Fruit fly (Drosophila melanogaster) whole organism, adult: ENCODE data around the gene CG34043.

Experiments used
- CG11617 ChIP-seq: fragments of 200-800 bp; sonication (Bioruptor generic); optimal IDR thresholded peaks from 2 replicates; lab custom pipeline; 2017; ENCODE audit warnings: mild to moderate bottlenecking, missing biosample characterization, missing genetic modification reagents, missing genetic modification characterization
- CG12768 ChIP-seq: fragments of 200-800 bp; sonication (Bioruptor generic); optimal IDR thresholded peaks from 2 replicates; lab custom pipeline; 2017; ENCODE audit warnings: missing biosample characterization, missing genetic modification characterization, mild to moderate bottlenecking, moderate library complexity, missing genetic modification reagents
- CG14711 ChIP-seq: fragments of 200-800 bp; sonication (Bioruptor generic); optimal IDR thresholded peaks from 2 replicates; lab custom pipeline; 2018; ENCODE audit warnings: missing biosample characterization, mild to moderate bottlenecking, missing genetic modification characterization, moderate library complexity
- CG1620 ChIP-seq: fragments of 200-800 bp; sonication (Bioruptor generic); optimal IDR thresholded peaks from 2 replicates; lab custom pipeline; 2016; ENCODE audit warnings: missing biosample characterization, missing genetic modification characterization
- CG33017 ChIP-seq: fragments of 200-800 bp; sonication (Bioruptor generic); optimal IDR thresholded peaks from 2 replicates; lab custom pipeline; 2018; ENCODE audit warnings: missing biosample characterization, mild to moderate bottlenecking, missing genetic modification characterization, moderate library complexity
- CG5204 ChIP-seq: fragments of 200-800 bp; sonication (Bioruptor generic); optimal IDR thresholded peaks from 2 replicates; lab custom pipeline; 2016; ENCODE audit warnings: missing biosample characterization, missing genetic modification characterization
- CG7045 ChIP-seq: fragments of 200-800 bp; sonication (Bioruptor generic); optimal IDR thresholded peaks from 2 replicates; lab custom pipeline; 2017; ENCODE audit warnings: missing biosample characterization, mild to moderate bottlenecking, missing genetic modification characterization
- CG7101 ChIP-seq: fragments of 200-800 bp; sonication (Bioruptor generic); optimal IDR thresholded peaks from 2 replicates; lab custom pipeline; 2018; ENCODE audit warnings: missing biosample characterization, mild to moderate bottlenecking, missing genetic modification characterization, moderate library complexity
- Clk ChIP-seq: fragments of 200-800 bp; sonication (Bioruptor generic); optimal IDR thresholded peaks from 2 replicates; lab custom pipeline; 2017; ENCODE audit warnings: missing biosample characterization, missing genetic modification characterization
- Crg-1 ChIP-seq: fragments of 200-800 bp; sonication (Bioruptor generic); optimal IDR thresholded peaks from 2 replicates; lab custom pipeline; 2016; ENCODE audit warnings: missing biosample characterization, missing genetic modification characterization
- Hr96 ChIP-seq: fragments of 200-800 bp; sonication (Bioruptor generic); optimal IDR thresholded peaks from 2 replicates; lab custom pipeline; 2016; ENCODE audit warnings: missing biosample characterization, missing genetic modification characterization
- Mnt ChIP-seq: fragments of 200-800 bp; sonication (Bioruptor generic); optimal IDR thresholded peaks from 2 replicates; lab custom pipeline; 2016; ENCODE audit warnings: missing biosample characterization, mild to moderate bottlenecking, missing genetic modification characterization
- bab1 ChIP-seq: fragments of 200-800 bp; sonication (Bioruptor generic); optimal IDR thresholded peaks from 3 replicates; lab custom pipeline; 2019; ENCODE audit warnings: missing biosample characterization, mild to moderate bottlenecking, missing genetic modification characterization, moderate library complexity
- cic ChIP-seq: fragments of 200-800 bp; sonication (Bioruptor generic); optimal IDR thresholded peaks from 2 replicates; lab custom pipeline; 2017; ENCODE audit warnings: missing biosample characterization, mild to moderate bottlenecking, missing genetic modification characterization, moderate library complexity
- cnc ChIP-seq, 2 experiments: fragments of >200 bp; optimal IDR thresholded peaks; 2 replicates each; lab custom pipeline; 2017
- kay ChIP-seq: fragments of 200-800 bp; sonication (Bioruptor generic); peaks from one replicate; lab custom pipeline; 2016; ENCODE audit warnings: missing biosample characterization, missing genetic modification characterization, borderline replicate concordance
- ovo ChIP-seq: fragments of 200-800 bp; sonication (Bioruptor generic); optimal IDR thresholded peaks from 2 replicates; lab custom pipeline; 2016; ENCODE audit warnings: missing biosample characterization, missing genetic modification characterization
- pad ChIP-seq: fragments of 200-800 bp; sonication (Bioruptor generic); optimal IDR thresholded peaks from 3 replicates; lab custom pipeline; 2017; ENCODE audit warnings: missing biosample characterization, missing genetic modification characterization, mild to moderate bottlenecking, moderate library complexity, missing genetic modification reagents
- tj ChIP-seq: fragments of 200-800 bp; sonication (Bioruptor generic); optimal IDR thresholded peaks from 3 replicates; lab custom pipeline; 2017; ENCODE audit warnings: missing biosample characterization, mild to moderate bottlenecking, missing genetic modification characterization, moderate library complexity
- toe ChIP-seq: fragments of 200-800 bp; sonication (Bioruptor generic); optimal IDR thresholded peaks from 2 replicates; lab custom pipeline; 2016; ENCODE audit warnings: missing biosample characterization, missing genetic modification characterization

The CG34043 gene

DNA sequence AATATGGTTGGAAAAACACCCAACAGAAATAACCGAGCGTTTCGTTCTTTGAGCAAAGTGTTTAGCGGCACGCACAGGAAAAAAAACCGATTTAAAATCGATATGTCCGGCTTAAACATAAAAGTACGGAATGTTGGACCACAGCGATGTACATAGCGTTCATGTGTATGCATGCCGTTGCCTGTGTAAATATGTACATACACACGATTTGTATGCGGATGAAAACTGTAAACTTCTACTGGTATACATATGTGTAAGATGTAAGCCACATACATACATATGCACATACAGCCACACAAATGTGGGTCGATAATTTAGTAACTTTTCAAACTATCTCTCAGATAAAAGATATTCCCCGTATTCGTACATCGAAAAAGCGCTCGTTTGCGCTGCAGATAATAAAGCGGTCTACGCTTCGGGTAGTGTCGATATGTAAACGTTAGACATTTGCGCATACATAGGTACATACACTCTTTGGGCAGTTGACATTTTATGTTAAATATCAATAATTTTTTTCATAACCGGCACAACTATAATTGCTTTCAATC is 30.9 kb downstream of the CG34043 start:
- no peak for TF ChIP-seq pad (GFP tag; lab: Kevin White, UChicago)
- no peak for TF ChIP-seq CG5204 (GFP tag; lab: Kevin White, UChicago)
- TF ChIP-seq CG7045 (GFP tag; lab: Kevin White, UChicago) = peak; percentile 7
- peak; percentile 28 for TF ChIP-seq kay (GFP tag; lab: Kevin White, UChicago)
- peak; percentile 60 for TF ChIP-seq cic (GFP tag; lab: Kevin White, UChicago)
- TF ChIP-seq CG7101 (tag; lab: Kevin White, UChicago) = peak; percentile 6
- peak; percentile 41 for TF ChIP-seq Crg-1 (GFP tag; lab: Kevin White, UChicago)
- TF ChIP-seq toe (GFP tag; lab: Kevin White, UChicago) = no peak
- peak; percentile 22 for TF ChIP-seq Mnt

DNA sequence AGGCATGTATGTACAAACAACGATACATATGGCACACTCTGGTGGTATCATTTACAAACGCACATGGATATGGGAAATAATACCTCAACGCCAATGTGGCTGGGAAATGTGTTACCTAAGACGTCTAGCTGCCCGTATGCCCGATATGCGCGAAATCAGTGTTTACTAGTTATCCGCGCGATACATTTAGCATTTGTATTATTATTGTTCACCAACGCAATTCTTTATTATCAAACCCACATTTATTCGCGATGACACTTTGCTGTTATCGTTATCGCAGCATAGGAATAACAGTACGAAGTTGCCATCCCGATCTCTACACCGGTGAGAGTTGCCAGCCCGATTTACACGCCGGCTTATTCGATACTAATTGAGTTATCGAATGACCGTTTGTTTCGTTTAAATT is 33.9 kb downstream of the CG34043 start, which contains the start of gene chico:
chico (minus strand) TSS at position 294 of the 406 bp plus-strand sequence.
- TF ChIP-seq Mnt = peak; percentile 94
- no peak for TF ChIP-seq CG12768 (GFP tag; lab: Kevin White, UChicago)
- TF ChIP-seq cic (GFP tag; lab: Kevin White, UChicago) = peak; percentile 66
- no peak for TF ChIP-seq toe (GFP tag; lab: Kevin White, UChicago)
- TF ChIP-seq tj (GFP tag; lab: Kevin White, UChicago) = peak; percentile 14
- peak; percentile 32 for TF ChIP-seq CG14711 (tag; lab: Kevin White, UChicago)
- TF ChIP-seq Crg-1 (GFP tag; lab: Kevin White, UChicago) = no peak
- no peak for TF ChIP-seq Clk (GFP tag; lab: Kevin White, UChicago)
- peak; percentile 22 for TF ChIP-seq CG1620 (GFP tag; lab: Kevin White, UChicago)
- peak; percentile 27 for TF ChIP-seq ovo
- TF ChIP-seq bab1 (GFP tag; lab: Kevin White, UChicago) = peak; percentile 44

DNA sequence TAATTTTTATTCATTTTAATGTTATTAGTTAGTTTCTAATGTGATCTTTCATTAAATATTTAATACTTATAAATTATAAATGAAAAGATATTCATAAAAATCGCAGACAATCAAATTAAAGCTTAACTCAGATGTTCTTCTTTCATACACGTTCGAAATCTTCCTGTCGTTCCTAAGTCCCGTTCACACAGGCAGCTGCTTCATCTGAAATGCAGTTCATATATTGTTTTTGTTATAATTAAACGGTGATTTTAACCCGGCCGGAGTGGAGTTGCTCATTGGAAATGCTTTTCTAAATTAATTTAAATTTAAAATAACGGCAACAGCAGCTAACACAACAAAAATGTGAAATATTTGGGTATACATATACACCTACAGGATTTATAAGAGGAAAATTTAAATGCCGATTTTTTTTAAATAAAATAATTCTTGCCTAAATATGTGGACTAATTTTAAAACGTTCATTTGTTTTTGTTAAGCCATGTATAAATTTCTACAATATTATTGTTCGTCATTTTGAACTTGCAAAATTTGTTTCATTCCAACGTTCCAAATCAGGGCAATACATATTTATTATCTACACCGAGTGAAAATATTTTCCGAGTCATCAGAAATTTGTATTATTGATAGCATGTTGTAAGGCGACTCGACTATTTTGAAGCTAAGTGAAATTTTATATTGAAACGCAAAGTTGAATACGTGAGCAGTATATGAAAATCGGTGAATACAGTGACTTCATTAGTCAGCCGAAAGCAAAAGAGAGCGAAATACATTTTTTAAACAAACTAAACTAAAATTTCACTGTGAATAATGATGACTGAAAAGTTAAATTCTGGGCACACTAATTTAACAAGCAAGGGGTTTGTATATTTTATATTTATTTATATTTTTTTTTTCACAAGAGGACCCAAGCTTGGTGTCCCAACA is 41.7 kb downstream of the CG34043 start, which contains the start of gene me31B:
me31B (plus strand) TSS at position 616 of the 927 bp plus-strand sequence.
- TF ChIP-seq CG14711 (tag; lab: Kevin White, UChicago) = no peak
- peak; percentile 70 for TF ChIP-seq kay (GFP tag; lab: Kevin White, UChicago)
- no peak for TF ChIP-seq Hr96
- peak; percentile 30 for TF ChIP-seq tj (GFP tag; lab: Kevin White, UChicago)
- no peak for TF ChIP-seq CG33017 (tag; lab: Kevin White, UChicago)
- no peak for TF ChIP-seq CG12768 (GFP tag; lab: Kevin White, UChicago)
- no peak for TF ChIP-seq pad (GFP tag; lab: Kevin White, UChicago)
- no peak for TF ChIP-seq cnc (optimal IDR thresholded peaks at IDR 0.05; lab: Kevin White, UChicago)
- no peak for TF ChIP-seq CG7045 (GFP tag; lab: Kevin White, UChicago)

DNA sequence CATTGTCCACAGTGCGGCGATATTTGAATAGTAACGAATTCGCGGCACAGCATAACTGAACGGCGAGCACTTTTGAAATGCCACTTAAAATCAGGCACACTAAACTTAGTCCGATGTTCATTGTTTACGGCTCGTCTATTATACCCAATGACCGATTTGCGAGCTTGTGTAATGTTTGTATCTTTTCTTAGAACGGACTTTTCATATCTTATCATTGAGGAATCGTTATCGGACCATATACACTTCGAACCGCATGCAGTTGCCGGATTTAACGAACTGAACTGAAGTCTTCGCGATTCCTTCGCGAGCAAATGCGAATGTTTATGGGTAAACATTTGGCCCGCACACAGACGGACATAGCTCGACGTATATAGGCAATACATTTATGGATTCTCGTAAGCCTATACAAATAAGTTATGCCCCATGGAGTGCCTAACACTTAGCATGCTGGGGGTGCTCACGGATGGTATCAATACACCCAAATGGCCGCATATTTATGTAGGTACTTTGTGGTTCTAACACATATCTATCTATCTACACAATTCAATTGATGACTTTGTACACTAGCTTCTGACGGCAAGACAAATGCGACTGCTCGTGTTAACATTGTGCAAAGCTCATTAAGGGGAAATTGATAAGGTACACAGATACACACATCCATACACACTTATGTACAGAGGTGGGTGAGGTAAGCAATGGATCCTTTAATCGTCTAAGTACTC is 42.8 kb downstream of the CG34043 start, which contains the start of gene mthl15:
mthl15 (minus strand) TSS at position 593 of the 722 bp plus-strand sequence.
- TF ChIP-seq pad (GFP tag; lab: Kevin White, UChicago) (peak; percentile 80), cic (GFP tag; lab: Kevin White, UChicago) (peak; percentile 72), CG7101 (tag; lab: Kevin White, UChicago) (no peak), CG12768 (GFP tag; lab: Kevin White, UChicago) (peak; percentile 35)

DNA sequence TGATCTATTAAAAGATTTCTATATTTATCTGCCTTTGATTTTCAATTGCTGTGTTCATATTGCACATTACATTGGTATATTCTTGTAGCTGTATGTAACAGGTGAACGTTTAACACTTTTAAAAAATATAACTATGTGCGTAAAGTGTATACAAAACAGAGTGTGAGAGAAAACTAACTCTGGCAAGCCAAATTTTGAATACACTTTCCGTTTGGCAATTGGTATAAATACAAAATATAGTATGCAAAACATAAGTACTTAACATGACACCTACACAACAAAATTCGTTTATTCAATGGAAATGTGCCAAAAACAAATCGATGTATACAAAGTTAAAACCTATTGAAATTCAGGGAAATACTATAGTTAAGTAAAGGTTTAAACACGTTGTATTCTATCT is 47.8 kb downstream of the CG34043 start:
- TF ChIP-seq kay (GFP tag; lab: Kevin White, UChicago) (peak; percentile 91), Crg-1 (GFP tag; lab: Kevin White, UChicago) (no peak), CG11617 (GFP tag; lab: Kevin White, UChicago) (peak; percentile 29), cnc (optimal IDR thresholded peaks at IDR 0.05; lab: Kevin White, UChicago) (no peak), tj (GFP tag; lab: Kevin White, UChicago) (no peak), bab1 (GFP tag; lab: Kevin White, UChicago) (no peak), CG1620 (GFP tag; lab: Kevin White, UChicago) (no peak), CG7101 (tag; lab: Kevin White, UChicago) (no peak), Mnt (no peak), pad (GFP tag; lab: Kevin White, UChicago) (no peak), CG14711 (tag; lab: Kevin White, UChicago) (no peak), CG7045 (GFP tag; lab: Kevin White, UChicago) (no peak), ovo (no peak), Hr96 (no peak), CG5204 (GFP tag; lab: Kevin White, UChicago) (no peak), cic (GFP tag; lab: Kevin White, UChicago) (peak; percentile 46), CG33017 (tag; lab: Kevin White, UChicago) (no peak), CG12768 (GFP tag; lab: Kevin White, UChicago) (no peak), toe (GFP tag; lab: Kevin White, UChicago) (no peak), Clk (GFP tag; lab: Kevin White, UChicago) (no peak)
